Fruit fly (Drosophila melanogaster) whole organism, wandering third instar larva: ENCODE results near the gene CG33288.

ENCODE experiments used
- Abd-B ChIP-seq: fragments of >200 bp; optimal IDR thresholded peaks from 2 replicates; lab custom pipeline; 2017; ENCODE audit warnings: missing biosample characterization, missing genetic modification characterization
- CG32264 ChIP-seq: fragments of 200-800 bp; sonication (Bioruptor generic); optimal IDR thresholded peaks from 2 replicates; lab custom pipeline; 2016; ENCODE audit warnings: missing biosample characterization, missing genetic modification characterization
- CG9705 ChIP-seq: fragments of 200-800 bp; sonication (Bioruptor generic); optimal IDR thresholded peaks from 2 replicates; lab custom pipeline; 2018; ENCODE audit warnings: missing biosample characterization, mild to moderate bottlenecking, missing genetic modification characterization
- CrebA ChIP-seq: fragments of 200-800 bp; sonication (Bioruptor generic); optimal IDR thresholded peaks from 2 replicates; lab custom pipeline; 2016; ENCODE audit warnings: missing biosample characterization, mild to moderate bottlenecking, missing genetic modification characterization, borderline replicate concordance
- Dfd ChIP-seq: fragments of >200 bp; optimal IDR thresholded peaks from 2 replicates; lab custom pipeline; 2017; ENCODE audit warnings: missing biosample characterization, missing genetic modification characterization
- Dif ChIP-seq: fragments of 200-275, 200-300 bp; sonication (Bioruptor generic); optimal IDR thresholded peaks from 2 replicates; lab custom pipeline; 2018; ENCODE audit warnings: missing biosample characterization, missing genetic modification characterization; ENCODE audit not compliant: partially characterized antibody
- GATAd ChIP-seq: sonication (Bioruptor generic); optimal IDR thresholded peaks from 2 replicates; lab custom pipeline; 2016; ENCODE audit warnings: missing biosample characterization, missing genetic modification characterization
- HLH106 ChIP-seq: fragments of 200-800 bp; optimal IDR thresholded peaks from 3 replicates; lab custom pipeline; 2019; ENCODE audit warnings: missing biosample characterization, mild to moderate bottlenecking, missing genetic modification characterization, moderate library complexity
- Hnf4 ChIP-seq: fragments of 200-800 bp; sonication (Bioruptor generic); optimal IDR thresholded peaks from 2 replicates; lab custom pipeline; 2016; ENCODE audit warnings: missing biosample characterization, mild to moderate bottlenecking, missing genetic modification characterization
- Hr78 ChIP-seq: fragments of >200 bp; optimal IDR thresholded peaks from 2 replicates; lab custom pipeline; 2017; ENCODE audit warnings: missing biosample characterization, missing genetic modification characterization
- Hr83 ChIP-seq: fragments of 200-300 bp; sonication (Bioruptor generic); optimal IDR thresholded peaks from 2 replicates; lab custom pipeline; 2016; ENCODE audit warnings: missing biosample characterization, mild to moderate bottlenecking, missing genetic modification characterization, moderate library complexity; ENCODE audit not compliant: poor library complexity, severe bottlenecking
- Jra ChIP-seq: sonication (Bioruptor generic); optimal IDR thresholded peaks from 2 replicates; lab custom pipeline; 2016; ENCODE audit warnings: missing biosample characterization, missing genetic modification characterization
- Mio ChIP-seq: sonication (Bioruptor generic); optimal IDR thresholded peaks from 2 replicates; lab custom pipeline; 2016; ENCODE audit warnings: missing biosample characterization, missing genetic modification characterization
- Myc ChIP-seq: fragments of >200 bp; optimal IDR thresholded peaks from 2 replicates; lab custom pipeline; 2017
- N ChIP-seq: fragments of >200 bp; optimal IDR thresholded peaks from 2 replicates; lab custom pipeline; 2018; ENCODE audit warnings: missing biosample characterization, missing external identifiers, missing genetic modification characterization
- OdsH ChIP-seq: fragments of 200-800 bp; sonication (Bioruptor generic); optimal IDR thresholded peaks from 2 replicates; lab custom pipeline; 2016; ENCODE audit warnings: missing biosample characterization, mild to moderate bottlenecking, missing genetic modification characterization
- Sp1 ChIP-seq: fragments of 200-800 bp; sonication (Bioruptor generic); optimal IDR thresholded peaks from 3 replicates; lab custom pipeline; 2019; ENCODE audit warnings: missing biosample characterization, mild to moderate bottlenecking, missing genetic modification characterization, moderate library complexity
- Vsx2 ChIP-seq: fragments of 200-300, 225-300 bp; sonication (Bioruptor generic); optimal IDR thresholded peaks from 2 replicates; lab custom pipeline; 2018; ENCODE audit warnings: missing biosample characterization, missing genetic modification characterization; ENCODE audit not compliant: partially characterized antibody
- br ChIP-seq: fragments of 200-800 bp; sonication (Bioruptor generic); optimal IDR thresholded peaks from 2 replicates; lab custom pipeline; 2016; ENCODE audit warnings: missing biosample characterization, missing genetic modification characterization
- brk ChIP-seq: fragments of 200-800 bp; sonication (Bioruptor generic); optimal IDR thresholded peaks from 2 replicates; lab custom pipeline; 2016; ENCODE audit warnings: missing biosample characterization, mild to moderate bottlenecking, missing genetic modification characterization
- dl ChIP-seq, 2 experiments: fragments of 175-275, 200-275 bp in 1 of 2; fragments of 200-275 bp in 1 of 2; sonication (Bioruptor generic); optimal IDR thresholded peaks; lab custom pipeline; 2018; ENCODE audit warnings: mild to moderate bottlenecking in 2 of 2, missing biosample characterization in 2 of 2, missing genetic modification characterization in 2 of 2, moderate library complexity in 2 of 2; ENCODE audit not compliant: partially characterized antibody in 2 of 2, insufficient read depth in 1 of 2
- dmrt93B ChIP-seq: fragments of 200-800 bp; sonication (Bioruptor generic); optimal IDR thresholded peaks from 2 replicates; lab custom pipeline; 2018; ENCODE audit warnings: missing biosample characterization, mild to moderate bottlenecking, missing genetic modification characterization
- foxo ChIP-seq, 2 experiments: fragments of 200-800 bp; sonication (Bioruptor generic); optimal IDR thresholded peaks; 2 replicates in 1 of 2; 3 replicates in 1 of 2; lab custom pipeline; 2016 to 2017; ENCODE audit warnings: missing biosample characterization in 2 of 2, missing genetic modification characterization in 2 of 2
- h ChIP-seq: fragments of 200-800 bp; sonication (Bioruptor generic); optimal IDR thresholded peaks from 3 replicates; lab custom pipeline; 2016; ENCODE audit warnings: missing biosample characterization, mild to moderate bottlenecking, missing genetic modification characterization
- jim ChIP-seq: fragments of 175-275, 200-325 bp; sonication (Bioruptor generic); optimal IDR thresholded peaks from 2 replicates; lab custom pipeline; 2016; ENCODE audit warnings: missing biosample characterization, mild to moderate bottlenecking, missing genetic modification characterization
- lola ChIP-seq: fragments of >200 bp; optimal IDR thresholded peaks from 2 replicates; lab custom pipeline; 2017; ENCODE audit warnings: missing biosample characterization, missing genetic modification characterization
- pan ChIP-seq: fragments of >200 bp; optimal IDR thresholded peaks from 2 replicates; lab custom pipeline; 2017
- sage ChIP-seq: fragments of 200-800 bp; sonication (Bioruptor generic); optimal IDR thresholded peaks from 2 replicates; lab custom pipeline; 2016; ENCODE audit warnings: missing biosample characterization, mild to moderate bottlenecking, missing genetic modification characterization
- tai ChIP-seq: sonication (Bioruptor generic); optimal IDR thresholded peaks from 2 replicates; lab custom pipeline; 2016; ENCODE audit warnings: missing biosample characterization, missing genetic modification characterization
- usp ChIP-seq: fragments of >200 bp; optimal IDR thresholded peaks from 2 replicates; lab custom pipeline; 2017; ENCODE audit warnings: missing biosample characterization, missing genetic modification characterization
- woc ChIP-seq: sonication (Bioruptor generic); optimal IDR thresholded peaks from 2 replicates; lab custom pipeline; 2016; ENCODE audit warnings: missing biosample characterization, mild to moderate bottlenecking, missing genetic modification characterization

Gene CG33288

dm6 chr3L:21449336-21449735 lies 21.7 kb downstream of the CG33288 start:
- no peak for TF ChIP-seq br (GFP tag; lab: Kevin White, UChicago)
- no peak for TF ChIP-seq Sp1 (GFP tag; lab: Kevin White, UChicago)
- TF ChIP-seq CG32264: no peak
- no peak for TF ChIP-seq pan (lab: Kevin White, UChicago)
- TF ChIP-seq brk: no peak
- no peak for TF ChIP-seq Abd-B (GFP tag; lab: Kevin White, UChicago)
- TF ChIP-seq Vsx2 (GFP tag; lab: Kevin White, UChicago): no peak

- TF ChIP-seq Sp1 (GFP tag; lab: Kevin White, UChicago): no peak
Observed at dm6 chr3L:21450486-21450885, 22.9 kb downstream of the CG33288 start.

dm6 chr3L:21453623-21454022 lies 26.0 kb downstream of the CG33288 start:
- TF ChIP-seq CG9705 (GFP tag; lab: Kevin White, UChicago) (no peak), jim (GFP tag; lab: Kevin White, UChicago) (no peak), GATAd (GFP tag; lab: Kevin White, UChicago) (no peak), h (GFP tag; lab: Kevin White, UChicago) (no peak), Jra (no peak), foxo (GFP tag; optimal IDR thresholded peaks at IDR 0.05; lab: Kevin White, UChicago) (no peak), tai (GFP tag; lab: Kevin White, UChicago) (no peak), dl (GFP tag; optimal IDR thresholded peaks at IDR 0.05; lab: Kevin White, UChicago; ENCODE audit: insufficient read depth in 1 of 2, partially characterized antibody in 2 of 2) (no peak), Sp1 (GFP tag; lab: Kevin White, UChicago) (no peak), usp (GFP tag; lab: Kevin White, UChicago) (no peak), HLH106 (tag; lab: Kevin White, UChicago) (no peak), Hr78 (GFP tag; lab: Kevin White, UChicago) (no peak), Abd-B (GFP tag; lab: Kevin White, UChicago) (no peak), Vsx2 (GFP tag; lab: Kevin White, UChicago) (no peak)

dm6 chr3L:21455196-21455595 lies 27.6 kb downstream of the CG33288 start:
- TF ChIP-seq sage (GFP tag; lab: Kevin White, UChicago) (no peak), Hr78 (GFP tag; lab: Kevin White, UChicago) (no peak), CG32264 (no peak), h (GFP tag; lab: Kevin White, UChicago) (no peak), Jra (no peak), Dif (GFP tag; lab: Kevin White, UChicago) (no peak), Dfd (no peak), Hnf4 (GFP tag; lab: Kevin White, UChicago) (no peak), lola (GFP tag; lab: Kevin White, UChicago) (no peak), dmrt93B (GFP tag; lab: Kevin White, UChicago) (no peak), woc (GFP tag; lab: Kevin White, UChicago) (no peak), Mio (GFP tag; lab: Kevin White, UChicago) (no peak), usp (GFP tag; lab: Kevin White, UChicago) (no peak), br (GFP tag; lab: Kevin White, UChicago) (no peak), pan (lab: Kevin White, UChicago) (no peak), CrebA (GFP tag; lab: Kevin White, UChicago) (no peak), Hr83 (GFP tag; lab: Kevin White, UChicago) (no peak), jim (GFP tag; lab: Kevin White, UChicago) (no peak), foxo (GFP tag; optimal IDR thresholded peaks at IDR 0.05; lab: Kevin White, UChicago) (no peak), tai (GFP tag; lab: Kevin White, UChicago) (no peak)

- no peak for TF ChIP-seq N (GFP tag; lab: Kevin White, UChicago)
- no peak for TF ChIP-seq HLH106 (tag; lab: Kevin White, UChicago)
- TF ChIP-seq Myc (lab: Kevin White, UChicago): no peak
- no peak for TF ChIP-seq Mio (GFP tag; lab: Kevin White, UChicago)
- no peak for TF ChIP-seq Hr83 (GFP tag; lab: Kevin White, UChicago)
- TF ChIP-seq dl (GFP tag; optimal IDR thresholded peaks at IDR 0.05; lab: Kevin White, UChicago; ENCODE audit: insufficient read depth in 1 of 2, partially characterized antibody in 2 of 2): no peak
- TF ChIP-seq OdsH (GFP tag; lab: Kevin White, UChicago): no peak
- TF ChIP-seq sage (GFP tag; lab: Kevin White, UChicago): no peak
Observed at dm6 chr3L:21458736-21459135, 31.1 kb downstream of the CG33288 start.
